Fruit fly (Drosophila melanogaster) whole organism, prepupa: ENCODE measurements around the gene Daao2.

Experiments used
- CG10631 ChIP-seq: fragments of 200-800 bp; sonication (Bioruptor generic); optimal IDR thresholded peaks from 2 replicates; lab custom pipeline; 2016; ENCODE audit warnings: missing biosample characterization, missing genetic modification characterization
- Hr39 ChIP-seq: fragments of 200-800 bp; sonication (Bioruptor generic); optimal IDR thresholded peaks from 2 replicates; lab custom pipeline; 2016; ENCODE audit warnings: missing biosample characterization, missing genetic modification characterization
- esn ChIP-seq: fragments of 200-800 bp; sonication (Bioruptor generic); optimal IDR thresholded peaks from 2 replicates; lab custom pipeline; 2016; ENCODE audit warnings: missing biosample characterization, mild to moderate bottlenecking, missing genetic modification characterization, moderate library complexity
- fkh ChIP-seq: fragments of 200-800 bp; sonication (Bioruptor generic); optimal IDR thresholded peaks from 3 replicates; lab custom pipeline; 2017; ENCODE audit warnings: missing biosample characterization, mild to moderate bottlenecking, missing genetic modification characterization, moderate library complexity
- pdm3 ChIP-seq: fragments of 200-800 bp; sonication (Bioruptor generic); optimal IDR thresholded peaks from 3 replicates; lab custom pipeline; 2016; ENCODE audit warnings: missing biosample characterization, missing genetic modification characterization
- salr ChIP-seq, 2 experiments: fragments of 200-800 bp; sonication (Bioruptor generic); optimal IDR thresholded peaks; 3 replicates each; lab custom pipeline; 2016 to 2018; ENCODE audit warnings: missing biosample characterization in 2 of 2, missing genetic modification characterization in 2 of 2, mild to moderate bottlenecking in 1 of 2
- ss ChIP-seq, 2 experiments: fragments of 200-800 bp; sonication (Bioruptor generic); optimal IDR thresholded peaks; 2 replicates in 1 of 2; 3 replicates in 1 of 2; lab custom pipeline; 2017 to 2018; ENCODE audit warnings: mild to moderate bottlenecking in 2 of 2, missing biosample characterization in 2 of 2, missing genetic modification characterization in 2 of 2, moderate library complexity in 1 of 2
- topi ChIP-seq: fragments of 200-800 bp; sonication (Bioruptor generic); optimal IDR thresholded peaks from 3 replicates; lab custom pipeline; 2016; ENCODE audit warnings: missing biosample characterization, missing genetic modification characterization
- vri ChIP-seq: fragments of 200-800 bp; sonication (Bioruptor generic); optimal IDR thresholded peaks from 3 replicates; lab custom pipeline; 2016; ENCODE audit warnings: missing biosample characterization, mild to moderate bottlenecking, missing genetic modification characterization

DNA sequence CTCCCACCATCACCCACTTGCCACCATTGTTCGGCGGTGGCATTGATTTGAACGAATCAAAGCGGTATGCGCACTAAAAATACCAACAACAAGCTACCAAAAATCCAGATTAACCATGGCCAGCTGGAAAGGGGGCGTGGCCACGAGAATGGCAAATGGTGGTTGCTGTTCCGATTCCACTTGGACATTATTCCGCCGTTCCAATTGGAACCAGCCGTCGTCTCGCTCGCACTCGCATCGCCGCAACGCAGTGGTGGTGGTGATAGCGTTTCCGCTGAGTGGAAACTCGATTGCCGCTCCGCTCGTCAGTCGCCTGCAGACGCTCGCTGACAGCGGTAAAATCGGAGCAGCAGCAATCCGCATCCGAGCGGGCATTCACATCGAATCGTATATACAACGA is 18.8 kb downstream of the Daao2 start, which contains the start of gene sens-2:
- TF ChIP-seq pdm3 (GFP tag; lab: Kevin White, UChicago), result no peak
- TF ChIP-seq esn (GFP tag; lab: Kevin White, UChicago), result no peak
- TF ChIP-seq Hr39 (GFP tag; lab: Kevin White, UChicago), result no peak
- TF ChIP-seq ss (GFP tag; optimal IDR thresholded peaks at IDR 0.05; lab: Kevin White, UChicago), result no peak
- no peak for TF ChIP-seq vri (GFP tag; lab: Kevin White, UChicago)
- TF ChIP-seq CG10631, result no peak
- no peak for TF ChIP-seq salr (GFP tag; optimal IDR thresholded peaks at IDR 0.05; lab: Kevin White, UChicago)
- no peak for TF ChIP-seq topi (GFP tag; lab: Kevin White, UChicago)
- TF ChIP-seq fkh (GFP tag; lab: Kevin White, UChicago), result no peak
